Worm (Caenorhabditis elegans) whole organism, young adult: Measurements from ENCODE around the gene trx-3.
A peak's percentile ranks its signal among the peaks of the same experiment; 100 is the strongest.

Experiments
- B0019.2 ChIP-seq: fragments of 200-800 bp; sonication (Bioruptor generic); conservative IDR thresholded peaks from 2 replicates; pipeline ENCODE4 v1.3.6; 2022; ENCODE audit warnings: missing genetic modification reagents, missing genetic modification characterization, missing compliant biosample characterization
- C06A6.2 ChIP-seq: fragments of 200-800 bp; sonication (Bioruptor generic); conservative IDR thresholded peaks from 2 replicates; pipeline ENCODE4 v1.3.6; 2022; ENCODE audit warnings: missing genetic modification characterization, missing compliant biosample characterization
- C17E4.6 ChIP-seq: fragments of 200-800 bp; sonication (Bioruptor generic); IDR thresholded peaks from 2 replicates; pipeline ENCODE4 v1.3.6; 2022; ENCODE audit warnings: missing genetic modification reagents, missing genetic modification characterization, missing compliant biosample characterization
- F23B12.7 ChIP-seq: sonication (generic microtip); optimal IDR thresholded peaks from 2 replicates; lab custom pipeline; 2017; ENCODE audit warnings: missing genetic modification characterization, mild to moderate bottlenecking, missing compliant biosample characterization, antibody characterized with exemption, moderate library complexity; ENCODE audit not compliant: insufficient read depth
- F33H1.4 ChIP-seq: fragments of 200-800 bp; sonication (Bioruptor generic); IDR thresholded peaks from 2 replicates; pipeline ENCODE4 v1.3.6; 2022; ENCODE audit warnings: missing genetic modification reagents, missing genetic modification characterization, missing compliant biosample characterization
- F57C9.4 ChIP-seq: sonication (generic microtip); optimal IDR thresholded peaks from 2 replicates; lab custom pipeline; 2017; ENCODE audit warnings: mild to moderate bottlenecking, missing genetic modification characterization, missing compliant biosample characterization
- T07F8.4 ChIP-seq: sonication (generic microtip); optimal IDR thresholded peaks from 2 replicates; lab custom pipeline; 2016; ENCODE audit warnings: mild to moderate bottlenecking, missing genetic modification characterization, moderate library complexity, missing compliant biosample characterization
- T26A5.8 ChIP-seq: sonication (generic microtip); optimal IDR thresholded peaks from 2 replicates; lab custom pipeline; 2016; ENCODE audit warnings: missing genetic modification characterization, missing compliant biosample characterization
- Y53G8AR.9 ChIP-seq: fragments of 200-800 bp; sonication (Bioruptor generic); conservative IDR thresholded peaks from 2 replicates; pipeline ENCODE4 v1.3.6; 2022; ENCODE audit warnings: missing genetic modification reagents, missing genetic modification characterization, missing compliant biosample characterization
- Y56A3A.18 ChIP-seq: fragments of 200-800 bp; sonication (Bioruptor generic); IDR thresholded peaks from 2 replicates; pipeline ENCODE4 v1.3.6; 2022; ENCODE audit warnings: missing genetic modification reagents, missing genetic modification characterization, missing compliant biosample characterization
- Y95B8A.8 ChIP-seq: fragments of 200-800 bp; sonication (Bioruptor generic); IDR thresholded peaks from 2 replicates; pipeline ENCODE4 v1.3.6; 2022; ENCODE audit warnings: missing genetic modification reagents, missing genetic modification characterization, missing compliant biosample characterization
- ZK185.1 ChIP-seq: sonication (generic microtip); optimal IDR thresholded peaks from 2 replicates; lab custom pipeline; 2016; ENCODE audit warnings: mild to moderate bottlenecking, missing genetic modification characterization, missing compliant biosample characterization; ENCODE audit not compliant: poor library complexity, severe bottlenecking
- ama-1 ChIP-seq, 3 experiments: fragments of 150-350 bp in 1 of 3; sonication (generic microtip) in 2 of 3; optimal IDR thresholded peaks; 2 replicates each; lab custom pipeline; 2014 to 2018; ENCODE audit warnings: missing biosample characterization in 2 of 3, missing genetic modification characterization in 2 of 3, missing genetic modification reagents in 2 of 3
- aptf-3 ChIP-seq: fragments of 200-800 bp; sonication (Bioruptor generic); IDR thresholded peaks from 2 replicates; pipeline ENCODE4 v1.3.6; 2022; ENCODE audit warnings: missing genetic modification characterization, missing compliant biosample characterization
- athp-1 ChIP-seq: sonication (generic microtip); optimal IDR thresholded peaks from 2 replicates; lab custom pipeline; 2017; ENCODE audit warnings: mild to moderate bottlenecking, missing genetic modification characterization, missing compliant biosample characterization
- bed-2 ChIP-seq: fragments of 200-800 bp; sonication (Bioruptor generic); IDR thresholded peaks from 2 replicates; pipeline ENCODE4 v1.3.6; 2022; ENCODE audit warnings: missing genetic modification reagents, missing genetic modification characterization, missing compliant biosample characterization
- ceh-27 ChIP-seq: fragments of 200-800 bp; sonication (Bioruptor generic); optimal IDR thresholded peaks from 2 replicates; lab custom pipeline; 2018; ENCODE audit warnings: mild to moderate bottlenecking, missing genetic modification characterization, moderate library complexity, missing compliant biosample characterization
- ceh-40 ChIP-seq: fragments of 200-800 bp; sonication (Bioruptor generic); IDR thresholded peaks from 2 replicates; pipeline ENCODE4 v1.3.6; 2022; ENCODE audit warnings: missing genetic modification characterization, missing compliant biosample characterization
- ceh-58 ChIP-seq: fragments of 200-800 bp; sonication (Bioruptor generic); IDR thresholded peaks from 2 replicates; pipeline ENCODE4 v1.3.6; 2022; ENCODE audit warnings: missing genetic modification characterization, missing compliant biosample characterization
- ceh-79 ChIP-seq: sonication (generic microtip); optimal IDR thresholded peaks from 2 replicates; lab custom pipeline; 2017; ENCODE audit warnings: mild to moderate bottlenecking, missing genetic modification characterization, missing compliant biosample characterization
- ceh-91 ChIP-seq: fragments of 200-800 bp; sonication (Bioruptor generic); IDR thresholded peaks from 2 replicates; pipeline ENCODE4 v1.3.6; 2022; ENCODE audit warnings: missing genetic modification reagents, missing genetic modification characterization, missing compliant biosample characterization
- dox-1 ChIP-seq: fragments of 200-800 bp; sonication (Bioruptor generic); IDR thresholded peaks from 2 replicates; pipeline ENCODE4 v1.3.6; 2022; ENCODE audit warnings: missing genetic modification reagents, missing genetic modification characterization, missing compliant biosample characterization
- dpl-1 ChIP-seq: fragments of 150-350 bp; optimal IDR thresholded peaks from 2 replicates; lab custom pipeline; 2014; ENCODE audit warnings: missing biosample characterization, missing genetic modification reagents, missing genetic modification characterization
- efl-1 ChIP-seq: fragments of 150-350 bp; optimal IDR thresholded peaks from 2 replicates; lab custom pipeline; 2014; ENCODE audit warnings: missing biosample characterization, missing genetic modification reagents, missing genetic modification characterization
- egl-18 ChIP-seq: fragments of 200-800 bp; sonication (Bioruptor generic); IDR thresholded peaks from 2 replicates; pipeline ENCODE4 v1.3.6; 2022; ENCODE audit warnings: missing genetic modification reagents, missing genetic modification characterization, missing compliant biosample characterization
- fkh-3 ChIP-seq: sonication (generic microtip); optimal IDR thresholded peaks from 2 replicates; lab custom pipeline; 2016; ENCODE audit warnings: mild to moderate bottlenecking, missing genetic modification characterization, missing compliant biosample characterization
- him-1 ChIP-seq: sonication (generic microtip); optimal IDR thresholded peaks from 2 replicates; lab custom pipeline; 2016; ENCODE audit warnings: missing genotype, missing genetic modification reagents, missing genetic modification characterization, missing compliant biosample characterization
- hlh-12 ChIP-seq: sonication (generic microtip); optimal IDR thresholded peaks from 2 replicates; lab custom pipeline; 2016; ENCODE audit warnings: missing genetic modification characterization, missing compliant biosample characterization
- hsf-1 ChIP-seq: fragments of 200-800 bp; sonication (Bioruptor generic); IDR thresholded peaks from 2 replicates; pipeline ENCODE4 v1.3.6; 2022; ENCODE audit warnings: missing genetic modification reagents, missing genetic modification characterization, missing compliant biosample characterization
- let-526 ChIP-seq: fragments of 200-800 bp; sonication (Bioruptor generic); IDR thresholded peaks from 2 replicates; pipeline ENCODE4 v1.3.6; 2022; ENCODE audit warnings: missing genetic modification reagents, missing genetic modification characterization, missing compliant biosample characterization
- let-607 ChIP-seq, 2 experiments: fragments of 200-800 bp in 1 of 2; sonication (Bioruptor generic) in 1 of 2; sonication (generic microtip) in 1 of 2; optimal IDR thresholded peaks; 2 replicates each; lab custom pipeline; 2016 to 2018; ENCODE audit warnings: mild to moderate bottlenecking in 2 of 2, missing compliant biosample characterization in 2 of 2, missing genetic modification characterization in 2 of 2, moderate library complexity in 2 of 2, missing genotype in 1 of 2
- lin-40 ChIP-seq: sonication (generic microtip); optimal IDR thresholded peaks from 2 replicates; lab custom pipeline; 2016; ENCODE audit warnings: missing genetic modification characterization, mild to moderate bottlenecking, missing compliant biosample characterization, missing genotype, missing genetic modification reagents
- lsl-1 ChIP-seq: fragments of 200-800 bp; sonication (Bioruptor generic); optimal IDR thresholded peaks from 2 replicates; lab custom pipeline; 2018; ENCODE audit warnings: mild to moderate bottlenecking, missing genetic modification characterization, moderate library complexity, missing compliant biosample characterization
- lsy-27 ChIP-seq: sonication (generic microtip); optimal IDR thresholded peaks from 2 replicates; lab custom pipeline; 2017; ENCODE audit warnings: missing genetic modification characterization, mild to moderate bottlenecking, missing compliant biosample characterization, antibody characterized with exemption, missing genotype, borderline replicate concordance; ENCODE audit not compliant: insufficient read depth
- madf-10 ChIP-seq: sonication (generic microtip); optimal IDR thresholded peaks from 2 replicates; lab custom pipeline; 2016; ENCODE audit warnings: mild to moderate bottlenecking, missing genetic modification characterization, missing compliant biosample characterization
- nfya-1 ChIP-seq: sonication (generic microtip); optimal IDR thresholded peaks from 2 replicates; lab custom pipeline; 2017; ENCODE audit warnings: antibody characterized with exemption, missing compliant biosample characterization, missing genetic modification characterization, borderline replicate concordance; ENCODE audit not compliant: insufficient read depth
- nfyb-1 ChIP-seq: fragments of 200-800 bp; sonication (Bioruptor generic); IDR thresholded peaks from 2 replicates; pipeline ENCODE4 v1.3.6; 2022; ENCODE audit warnings: missing genetic modification reagents, missing genetic modification characterization, missing compliant biosample characterization
- nhr-80 ChIP-seq: sonication (generic microtip); optimal IDR thresholded peaks from 2 replicates; lab custom pipeline; 2016; ENCODE audit warnings: missing genetic modification characterization, missing compliant biosample characterization
- pha-4 ChIP-seq: fragments of 150-350 bp; sonication (generic microtip); optimal IDR thresholded peaks from 2 replicates; lab custom pipeline; 2014; ENCODE audit warnings: missing biosample characterization, missing genetic modification reagents, missing genetic modification characterization
- rpc-1 ChIP-seq, 2 experiments: fragments of 150-350 bp in 1 of 2; sonication (generic microtip) in 1 of 2; optimal IDR thresholded peaks; 2 replicates each; lab custom pipeline; 2014 to 2018; ENCODE audit warnings: missing biosample characterization in 1 of 2, missing genetic modification characterization in 1 of 2, missing genetic modification reagents in 1 of 2, missing genotype in 1 of 2
- snpc-1.3 ChIP-seq: sonication (generic microtip); optimal IDR thresholded peaks from 2 replicates; lab custom pipeline; 2017; ENCODE audit warnings: missing genetic modification characterization, mild to moderate bottlenecking, missing compliant biosample characterization, antibody characterized with exemption, moderate library complexity, missing genotype, missing genetic modification reagents; ENCODE audit not compliant: insufficient read depth
- sptf-2 ChIP-seq: fragments of 200-800 bp; sonication (Bioruptor generic); optimal IDR thresholded peaks from 2 replicates; lab custom pipeline; 2018; ENCODE audit warnings: mild to moderate bottlenecking, missing genetic modification characterization, missing compliant biosample characterization
- tbp1 ChIP-seq: fragments of 200-800 bp; sonication (Bioruptor generic); optimal IDR thresholded peaks from 2 replicates; lab custom pipeline; 2018; ENCODE audit warnings: mild to moderate bottlenecking, missing genetic modification characterization, missing compliant biosample characterization
- xnd-1 ChIP-seq: sonication (generic microtip); optimal IDR thresholded peaks from 2 replicates; lab custom pipeline; 2016; ENCODE audit warnings: missing genotype, missing genetic modification reagents, missing genetic modification characterization, missing compliant biosample characterization
- ztf-18 ChIP-seq: sonication (generic microtip); optimal IDR thresholded peaks from 2 replicates; lab custom pipeline; 2016; ENCODE audit warnings: missing genotype, mild to moderate bottlenecking, missing genetic modification characterization, missing compliant biosample characterization
- ztf-6 ChIP-seq: fragments of 200-800 bp; sonication (Bioruptor generic); IDR thresholded peaks from 2 replicates; pipeline ENCODE4 v1.3.6; 2022; ENCODE audit warnings: missing genetic modification reagents, missing genetic modification characterization, missing compliant biosample characterization

trx-3 gene

DNA sequence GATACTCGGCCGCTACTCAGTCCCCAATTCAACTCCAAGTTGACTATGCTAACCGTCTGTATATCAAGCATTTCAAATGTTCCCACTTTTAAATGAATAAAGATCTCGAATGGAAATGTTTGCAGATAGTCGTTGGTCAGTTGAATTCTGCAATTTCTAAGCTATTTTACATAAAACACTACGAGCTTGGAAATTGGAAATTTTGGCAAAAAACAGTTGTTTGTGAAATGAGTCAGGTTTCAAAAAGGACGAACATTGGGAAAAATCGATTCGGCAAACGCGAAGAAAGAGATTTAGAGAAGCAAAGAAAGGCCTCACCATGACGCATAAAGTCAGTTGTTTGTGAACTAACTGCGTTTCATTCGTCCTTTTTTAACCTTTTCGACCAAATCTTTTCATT, 39.9 kb upstream of the trx-3 start (continued):
- TF ChIP-seq fkh-3: no peak
- TF ChIP-seq ama-1 (optimal IDR thresholded peaks at IDR 0.05; lab: Kevin White, UChicago): no peak
- TF ChIP-seq ama-1 (GFP tag; optimal IDR thresholded peaks at IDR 0.05; lab: Kevin White, UChicago): no peak
- no peak for TF ChIP-seq ceh-79 (tag; lab: Kevin White, UChicago)
- no peak for TF ChIP-seq madf-10
- no peak for TF ChIP-seq hlh-12
- TF ChIP-seq rpc-1 (optimal IDR thresholded peaks at IDR 0.05; lab: Kevin White, UChicago): no peak
- TF ChIP-seq rpc-1 (tag; optimal IDR thresholded peaks at IDR 0.05; lab: Kevin White, UChicago): no peak
- no peak for TF ChIP-seq athp-1 (tag; lab: Kevin White, UChicago)
- peak; percentile 40 for TF ChIP-seq F33H1.4 (GFP tag; lab: Robert Waterston, UW)
- no peak for TF ChIP-seq let-607 (tag; optimal IDR thresholded peaks at IDR 0.05; lab: Kevin White, UChicago)
- no peak for TF ChIP-seq C06A6.2 (GFP tag; lab: Robert Waterston, UW)
- no peak for TF ChIP-seq him-1 (tag; lab: Kevin White, UChicago)
- peak; percentile 81 for TF ChIP-seq Y53G8AR.9
- TF ChIP-seq bed-2 (GFP tag; lab: Robert Waterston, UW): no peak
- no peak for TF ChIP-seq dox-1
- no peak for TF ChIP-seq ceh-91
- no peak for TF ChIP-seq ztf-18 (tag; lab: Kevin White, UChicago)
- peak; percentile 39 for TF ChIP-seq snpc-1.3 (tag; lab: Kevin White, UChicago)
- TF ChIP-seq ceh-58 (GFP tag; lab: Robert Waterston, UW): 0 out of 2 replicates have a peak, but pooled peaks have one; percentile 41
- no peak for TF ChIP-seq F57C9.4 (tag; lab: Kevin White, UChicago)
- no peak for TF ChIP-seq ceh-27 (GFP tag; lab: Kevin White, UChicago)
- no peak for TF ChIP-seq lin-40 (tag; lab: Kevin White, UChicago)
- TF ChIP-seq dpl-1: no peak
- TF ChIP-seq sptf-2: no peak
- 0 out of 2 replicates have a peak, but pooled peaks have one; percentile 31 for TF ChIP-seq ceh-40
- TF ChIP-seq T26A5.8 (tag; lab: Kevin White, UChicago): no peak
- TF ChIP-seq ztf-6: no peak
- TF ChIP-seq aptf-3: no peak
- TF ChIP-seq C17E4.6 (GFP tag; lab: Robert Waterston, UW): 0 out of 2 replicates have a peak, but pooled peaks have one; percentile 61
- TF ChIP-seq F23B12.7: no peak
- TF ChIP-seq T07F8.4 (tag; lab: Kevin White, UChicago): no peak
- TF ChIP-seq lsy-27: no peak
- no peak for TF ChIP-seq ZK185.1 (tag; lab: Kevin White, UChicago)
- 0 out of 2 replicates have a peak, but pooled peaks have one; percentile 15 for TF ChIP-seq nfyb-1 (GFP tag; lab: Robert Waterston, UW)
- TF ChIP-seq egl-18 (GFP tag; lab: Robert Waterston, UW): no peak
- no peak for TF ChIP-seq nhr-80 (tag; lab: Kevin White, UChicago)
- TF ChIP-seq nfya-1 (tag; lab: Kevin White, UChicago): no peak
- TF ChIP-seq efl-1 (GFP tag; lab: Kevin White, UChicago): peak; percentile 3
- TF ChIP-seq lsl-1: peak; percentile 12
- TF ChIP-seq hsf-1 (GFP tag; lab: Robert Waterston, UW): peak; percentile 66
- TF ChIP-seq xnd-1 (tag; lab: Kevin White, UChicago): no peak

ce11 chrIV:4447284-4447366, 39.7 kb upstream of the trx-3 start, which contains the start of gene chat-1:
Gene chat-1 (plus strand): TSS chrIV:4447331.
- TF ChIP-seq tbp1 (GFP tag; lab: Kevin White, UChicago) (no peak), pha-4 (tag; lab: Kevin White, UChicago) (no peak), Y56A3A.18 (GFP tag; lab: Robert Waterston, UW) (no peak), B0019.2 (GFP tag; lab: Robert Waterston, UW) (no peak), egl-18 (GFP tag; lab: Robert Waterston, UW) (no peak), ceh-58 (GFP tag; lab: Robert Waterston, UW) (no peak), rpc-1 (optimal IDR thresholded peaks at IDR 0.05; lab: Kevin White, UChicago) (no peak), rpc-1 (tag; optimal IDR thresholded peaks at IDR 0.05; lab: Kevin White, UChicago) (no peak), Y53G8AR.9 (no peak), let-526 (GFP tag; lab: Robert Waterston, UW) (no peak), Y95B8A.8 (no peak)
